Worm (Caenorhabditis elegans) whole organism, young adult: ENCODE results near the gene R06F6.12.

Experiments
- B0019.2 ChIP-seq: fragments of 200-800 bp; sonication (Bioruptor generic); conservative IDR thresholded peaks from 2 replicates; pipeline ENCODE4 v1.3.6; 2022; ENCODE audit warnings: missing genetic modification reagents, missing genetic modification characterization, missing compliant biosample characterization
- B0035.1 ChIP-seq: sonication (generic microtip); optimal IDR thresholded peaks from 2 replicates; lab custom pipeline; 2016; ENCODE audit warnings: missing genetic modification characterization, mild to moderate bottlenecking, missing compliant biosample characterization, missing genotype, missing genetic modification reagents
- B0261.1 ChIP-seq: sonication (generic microtip); optimal IDR thresholded peaks from 2 replicates; lab custom pipeline; 2016; ENCODE audit warnings: mild to moderate bottlenecking, missing genetic modification characterization, moderate library complexity, missing compliant biosample characterization
- B0336.3 ChIP-seq: fragments of 200-800 bp; sonication (Bioruptor generic); IDR thresholded peaks from 2 replicates; pipeline ENCODE4 v1.3.6; 2022; ENCODE audit warnings: missing genetic modification characterization, missing compliant biosample characterization
- C06A6.2 ChIP-seq: fragments of 200-800 bp; sonication (Bioruptor generic); conservative IDR thresholded peaks from 2 replicates; pipeline ENCODE4 v1.3.6; 2022; ENCODE audit warnings: missing genetic modification characterization, missing compliant biosample characterization
- F22D6.2 ChIP-seq: sonication (generic microtip); optimal IDR thresholded peaks from 2 replicates; lab custom pipeline; 2016; ENCODE audit warnings: mild to moderate bottlenecking, missing genetic modification characterization, missing compliant biosample characterization
- F49E8.2 ChIP-seq: sonication (generic microtip); optimal IDR thresholded peaks from 3 replicates; lab custom pipeline; 2017; ENCODE audit warnings: missing genetic modification characterization, mild to moderate bottlenecking, missing compliant biosample characterization, antibody characterized with exemption, moderate library complexity; ENCODE audit not compliant: insufficient read depth
- F55B11.4 ChIP-seq: sonication (generic microtip); optimal IDR thresholded peaks from 2 replicates; lab custom pipeline; 2016; ENCODE audit warnings: missing compliant biosample characterization, missing genetic modification characterization, borderline replicate concordance; ENCODE audit not compliant: insufficient read depth
- Y53F4B.3 ChIP-seq: fragments of 200-800 bp; sonication (Bioruptor generic); IDR thresholded peaks from 2 replicates; pipeline ENCODE4 v1.3.6; 2022; ENCODE audit warnings: missing genetic modification reagents, missing genetic modification characterization, missing compliant biosample characterization
- Y56A3A.18 ChIP-seq: fragments of 200-800 bp; sonication (Bioruptor generic); IDR thresholded peaks from 2 replicates; pipeline ENCODE4 v1.3.6; 2022; ENCODE audit warnings: missing genetic modification reagents, missing genetic modification characterization, missing compliant biosample characterization
- Y67H2A.10 ChIP-seq: fragments of 200-800 bp; sonication (Bioruptor generic); conservative IDR thresholded peaks from 2 replicates; pipeline ENCODE4 v1.3.6; 2022; ENCODE audit warnings: missing genetic modification reagents, missing genetic modification characterization, missing compliant biosample characterization
- Y95B8A.8 ChIP-seq: fragments of 200-800 bp; sonication (Bioruptor generic); IDR thresholded peaks from 2 replicates; pipeline ENCODE4 v1.3.6; 2022; ENCODE audit warnings: missing genetic modification reagents, missing genetic modification characterization, missing compliant biosample characterization
- ZK185.1 ChIP-seq: sonication (generic microtip); optimal IDR thresholded peaks from 2 replicates; lab custom pipeline; 2016; ENCODE audit warnings: mild to moderate bottlenecking, missing genetic modification characterization, missing compliant biosample characterization; ENCODE audit not compliant: poor library complexity, severe bottlenecking
- atf-7 ChIP-seq: sonication (generic microtip); optimal IDR thresholded peaks from 2 replicates; lab custom pipeline; 2017; ENCODE audit warnings: mild to moderate bottlenecking, missing genetic modification characterization, missing compliant biosample characterization
- attf-6 ChIP-seq: fragments of 200-800 bp; sonication (Bioruptor generic); IDR thresholded peaks from 2 replicates; pipeline ENCODE4 v1.3.6; 2022; ENCODE audit warnings: missing genetic modification reagents, missing genetic modification characterization, missing compliant biosample characterization
- bed-1 ChIP-seq: fragments of 200-800 bp; sonication (Bioruptor generic); IDR thresholded peaks from 2 replicates; pipeline ENCODE4 v1.3.6; 2022; ENCODE audit warnings: missing genetic modification reagents, missing genetic modification characterization, missing compliant biosample characterization
- bed-2 ChIP-seq: fragments of 200-800 bp; sonication (Bioruptor generic); IDR thresholded peaks from 2 replicates; pipeline ENCODE4 v1.3.6; 2022; ENCODE audit warnings: missing genetic modification reagents, missing genetic modification characterization, missing compliant biosample characterization
- cebp-1 ChIP-seq, 2 experiments: fragments of 200-800 bp in 1 of 2; sonication (Bioruptor generic) in 1 of 2; sonication (generic microtip) in 1 of 2; IDR thresholded peaks in 1 of 2; optimal IDR thresholded peaks in 1 of 2; 2 replicates each; pipeline versions ENCODE4 v1.3.6 to Lab custom; 2017 to 2022; ENCODE audit warnings: missing compliant biosample characterization in 2 of 2, missing genetic modification characterization in 2 of 2, mild to moderate bottlenecking in 1 of 2, missing genetic modification reagents in 1 of 2, moderate library complexity in 1 of 2
- cebp-2 ChIP-seq: fragments of 200-800 bp; sonication (Bioruptor generic); IDR thresholded peaks from 2 replicates; pipeline ENCODE4 v1.3.6; 2022; ENCODE audit warnings: missing genetic modification characterization, missing compliant biosample characterization
- ceh-27 ChIP-seq: fragments of 200-800 bp; sonication (Bioruptor generic); optimal IDR thresholded peaks from 2 replicates; lab custom pipeline; 2018; ENCODE audit warnings: mild to moderate bottlenecking, missing genetic modification characterization, moderate library complexity, missing compliant biosample characterization
- chd-7 ChIP-seq: sonication (generic microtip); optimal IDR thresholded peaks from 2 replicates; lab custom pipeline; 2016; ENCODE audit warnings: mild to moderate bottlenecking, missing genetic modification characterization, moderate library complexity, missing compliant biosample characterization
- ets-4 ChIP-seq: fragments of 200-800 bp; sonication (Bioruptor generic); optimal IDR thresholded peaks from 2 replicates; lab custom pipeline; 2018; ENCODE audit warnings: mild to moderate bottlenecking, missing genetic modification characterization, missing compliant biosample characterization
- fkh-3 ChIP-seq: sonication (generic microtip); optimal IDR thresholded peaks from 2 replicates; lab custom pipeline; 2016; ENCODE audit warnings: mild to moderate bottlenecking, missing genetic modification characterization, missing compliant biosample characterization
- gei-17 ChIP-seq: fragments of 200-800 bp; sonication (Bioruptor generic); optimal IDR thresholded peaks from 2 replicates; lab custom pipeline; 2018; ENCODE audit warnings: mild to moderate bottlenecking, missing genetic modification characterization, missing compliant biosample characterization
- hmg-1.2 ChIP-seq: fragments of 200-800 bp; sonication (Bioruptor generic); IDR thresholded peaks from 2 replicates; pipeline ENCODE4 v1.3.6; 2022; ENCODE audit warnings: missing genetic modification reagents, missing genetic modification characterization, missing compliant biosample characterization
- hrde-1 ChIP-seq: sonication (generic microtip); optimal IDR thresholded peaks from 2 replicates; lab custom pipeline; 2016; ENCODE audit warnings: missing genetic modification characterization, mild to moderate bottlenecking, missing compliant biosample characterization, moderate library complexity, missing genotype, missing genetic modification reagents, borderline replicate concordance
- let-607 ChIP-seq, 2 experiments: fragments of 200-800 bp in 1 of 2; sonication (Bioruptor generic) in 1 of 2; sonication (generic microtip) in 1 of 2; optimal IDR thresholded peaks; 2 replicates each; lab custom pipeline; 2016 to 2018; ENCODE audit warnings: mild to moderate bottlenecking in 2 of 2, missing compliant biosample characterization in 2 of 2, missing genetic modification characterization in 2 of 2, moderate library complexity in 2 of 2, missing genotype in 1 of 2
- lin-35 ChIP-seq, 3 experiments: fragments of 150-350 bp in 2 of 3; sonication (generic microtip) in 1 of 3; optimal IDR thresholded peaks; 2 replicates each; lab custom pipeline; 2014 to 2018; ENCODE audit warnings: missing biosample characterization in 3 of 3, missing genetic modification characterization in 3 of 3, missing genetic modification reagents in 3 of 3
- lsl-1 ChIP-seq: fragments of 200-800 bp; sonication (Bioruptor generic); optimal IDR thresholded peaks from 2 replicates; lab custom pipeline; 2018; ENCODE audit warnings: mild to moderate bottlenecking, missing genetic modification characterization, moderate library complexity, missing compliant biosample characterization
- lsy-27 ChIP-seq: sonication (generic microtip); optimal IDR thresholded peaks from 2 replicates; lab custom pipeline; 2017; ENCODE audit warnings: missing genetic modification characterization, mild to moderate bottlenecking, missing compliant biosample characterization, antibody characterized with exemption, missing genotype, borderline replicate concordance; ENCODE audit not compliant: insufficient read depth
- mcd-1 ChIP-seq: fragments of 200-800 bp; sonication (Bioruptor generic); IDR thresholded peaks from 2 replicates; pipeline ENCODE4 v1.3.6; 2022; ENCODE audit warnings: missing genetic modification reagents, missing genetic modification characterization, missing compliant biosample characterization
- mel-28 ChIP-seq: sonication (generic microtip); optimal IDR thresholded peaks from 2 replicates; lab custom pipeline; 2016; ENCODE audit warnings: borderline replicate concordance, mild to moderate bottlenecking, missing genetic modification characterization, missing compliant biosample characterization
- mxl-1 ChIP-seq: sonication (generic microtip); optimal IDR thresholded peaks from 2 replicates; lab custom pipeline; 2016; ENCODE audit warnings: missing genetic modification characterization, missing compliant biosample characterization
- nfya-1 ChIP-seq: sonication (generic microtip); optimal IDR thresholded peaks from 2 replicates; lab custom pipeline; 2017; ENCODE audit warnings: antibody characterized with exemption, missing compliant biosample characterization, missing genetic modification characterization, borderline replicate concordance; ENCODE audit not compliant: insufficient read depth
- nhr-27 ChIP-seq: fragments of 200-800 bp; sonication (Bioruptor generic); optimal IDR thresholded peaks from 2 replicates; lab custom pipeline; 2018; ENCODE audit warnings: mild to moderate bottlenecking, missing genetic modification characterization, moderate library complexity, missing compliant biosample characterization
- nhr-80 ChIP-seq: sonication (generic microtip); optimal IDR thresholded peaks from 2 replicates; lab custom pipeline; 2016; ENCODE audit warnings: missing genetic modification characterization, missing compliant biosample characterization
- pha-4 ChIP-seq: fragments of 150-350 bp; sonication (generic microtip); optimal IDR thresholded peaks from 2 replicates; lab custom pipeline; 2014; ENCODE audit warnings: missing biosample characterization, missing genetic modification reagents, missing genetic modification characterization
- snpc-1.3 ChIP-seq: sonication (generic microtip); optimal IDR thresholded peaks from 2 replicates; lab custom pipeline; 2017; ENCODE audit warnings: missing genetic modification characterization, mild to moderate bottlenecking, missing compliant biosample characterization, antibody characterized with exemption, moderate library complexity, missing genotype, missing genetic modification reagents; ENCODE audit not compliant: insufficient read depth
- snpc-3.4 ChIP-seq: sonication (generic microtip); optimal IDR thresholded peaks from 2 replicates; lab custom pipeline; 2017; ENCODE audit warnings: missing genetic modification characterization, mild to moderate bottlenecking, missing compliant biosample characterization, antibody characterized with exemption, moderate library complexity, missing genotype, missing genetic modification reagents
- somi-1 ChIP-seq: fragments of 200-800 bp; sonication (Bioruptor generic); optimal IDR thresholded peaks from 2 replicates; lab custom pipeline; 2018; ENCODE audit warnings: mild to moderate bottlenecking, missing genetic modification characterization, missing compliant biosample characterization
- tbx-9 ChIP-seq: sonication (generic microtip); optimal IDR thresholded peaks from 2 replicates; lab custom pipeline; 2016; ENCODE audit warnings: borderline replicate concordance, missing genetic modification characterization, inconsistent platforms, missing compliant biosample characterization
- tlf-1 ChIP-seq: fragments of 200-800 bp; sonication (Bioruptor generic); optimal IDR thresholded peaks from 2 replicates; lab custom pipeline; 2018; ENCODE audit warnings: mild to moderate bottlenecking, missing genetic modification characterization, missing compliant biosample characterization
- xnd-1 ChIP-seq: sonication (generic microtip); optimal IDR thresholded peaks from 2 replicates; lab custom pipeline; 2016; ENCODE audit warnings: missing genotype, missing genetic modification reagents, missing genetic modification characterization, missing compliant biosample characterization
- zfh-2 ChIP-seq: fragments of 200-800 bp; sonication (Bioruptor generic); conservative IDR thresholded peaks from 2 replicates; pipeline ENCODE4 v1.3.6; 2022; ENCODE audit warnings: missing genetic modification reagents, missing genetic modification characterization, missing compliant biosample characterization
- ztf-28 ChIP-seq: fragments of 200-800 bp; sonication (Bioruptor generic); IDR thresholded peaks from 2 replicates; pipeline ENCODE4 v1.3.6; 2022; ENCODE audit warnings: missing genetic modification reagents, missing genetic modification characterization, missing compliant biosample characterization
- ztf-6 ChIP-seq: fragments of 200-800 bp; sonication (Bioruptor generic); IDR thresholded peaks from 2 replicates; pipeline ENCODE4 v1.3.6; 2022; ENCODE audit warnings: missing genetic modification reagents, missing genetic modification characterization, missing compliant biosample characterization

R06F6.12 gene

ce11 chrII:10872541-10872940, 48.7 kb upstream of the R06F6.12 start, which contains the start of the genes cyn-4 and copz-1 (continued):
- TF ChIP-seq lin-35 (GFP tag; optimal IDR thresholded peaks at IDR 0.05; lab: Kevin White, UChicago), result peak in 1 of 3 experiments; percentile 60
- peak; percentile 67 for TF ChIP-seq mcd-1 (GFP tag; lab: Robert Waterston, UW)
- no peak for TF ChIP-seq fkh-3 (tag; lab: Kevin White, UChicago)
- no peak for TF ChIP-seq bed-1
- no peak for TF ChIP-seq zfh-2 (GFP tag; lab: Robert Waterston, UW)
- no peak for TF ChIP-seq F55B11.4 (tag; lab: Kevin White, UChicago)
- no peak for TF ChIP-seq C06A6.2 (GFP tag; lab: Robert Waterston, UW)
- TF ChIP-seq lsy-27, result no peak
- TF ChIP-seq F22D6.2 (tag; lab: Kevin White, UChicago), result no peak
- no peak for TF ChIP-seq nfya-1 (tag; lab: Kevin White, UChicago)
- no peak for TF ChIP-seq somi-1
- TF ChIP-seq lsl-1 (GFP tag; lab: Kevin White, UChicago), result peak; percentile 70
- TF ChIP-seq Y56A3A.18 (GFP tag; lab: Robert Waterston, UW), result no peak
- peak; percentile 34 for TF ChIP-seq xnd-1 (tag; lab: Kevin White, UChicago)
- peak; percentile 43 for TF ChIP-seq snpc-1.3 (tag; lab: Kevin White, UChicago)
- TF ChIP-seq mxl-1 (tag; lab: Kevin White, UChicago), result no peak
- no peak for TF ChIP-seq B0261.1 (tag; lab: Kevin White, UChicago)
- TF ChIP-seq let-607 (tag; optimal IDR thresholded peaks at IDR 0.05; lab: Kevin White, UChicago), result peak in 1 of 2 experiments; percentile 72
- no peak for TF ChIP-seq Y95B8A.8 (GFP tag; lab: Robert Waterston, UW)
- TF ChIP-seq Y67H2A.10 (GFP tag; lab: Robert Waterston, UW), result 0 out of 2 replicates have a peak, but pooled peaks have one; percentile 42
- TF ChIP-seq bed-2, result 0 out of 2 replicates have a peak, but pooled peaks have one; percentile 56
- TF ChIP-seq cebp-1 (GFP tag; IDR thresholded peaks at IDR 0.05; lab: Robert Waterston, UW), result peak; percentile 22; the same call in 1 of the 2 replicates
- TF ChIP-seq cebp-1 (tag; optimal IDR thresholded peaks at IDR 0.05; lab: Kevin White, UChicago), result peak; percentile 73
- TF ChIP-seq nhr-27, result no peak
- TF ChIP-seq Y53F4B.3 (GFP tag; lab: Robert Waterston, UW), result no peak
- TF ChIP-seq attf-6, result no peak
- no peak for TF ChIP-seq tbx-9 (tag; lab: Kevin White, UChicago)
- TF ChIP-seq chd-7 (tag; lab: Kevin White, UChicago), result no peak
- TF ChIP-seq B0019.2 (GFP tag; lab: Robert Waterston, UW), result peak; percentile 84
- no peak for TF ChIP-seq B0336.3 (GFP tag; lab: Robert Waterston, UW)
- TF ChIP-seq ZK185.1 (tag; lab: Kevin White, UChicago), result peak; percentile 82
- no peak for TF ChIP-seq mel-28 (tag; lab: Kevin White, UChicago)
- no peak for TF ChIP-seq atf-7 (tag; lab: Kevin White, UChicago)
- TF ChIP-seq B0035.1, result no peak
- peak; percentile 21 for TF ChIP-seq nhr-80 (tag; lab: Kevin White, UChicago)
- TF ChIP-seq ztf-6 (GFP tag; lab: Robert Waterston, UW), result no peak
- TF ChIP-seq hmg-1.2 (GFP tag; lab: Robert Waterston, UW), result no peak
- no peak for TF ChIP-seq tlf-1 (GFP tag; lab: Kevin White, UChicago)
- peak; percentile 61 for TF ChIP-seq snpc-3.4 (tag; lab: Kevin White, UChicago)
- TF ChIP-seq gei-17 (GFP tag; lab: Kevin White, UChicago), result no peak
- 0 out of 2 replicates have a peak, but pooled peaks have one; percentile 49 for TF ChIP-seq ztf-28 (GFP tag; lab: Robert Waterston, UW)
- TF ChIP-seq pha-4 (tag; lab: Kevin White, UChicago), result peak; percentile 5
- no peak for TF ChIP-seq ets-4 (GFP tag; lab: Kevin White, UChicago)
- no peak for TF ChIP-seq F49E8.2 (tag; lab: Kevin White, UChicago)
- peak; percentile 86 for TF ChIP-seq ceh-27 (GFP tag; lab: Kevin White, UChicago)
- no peak for TF ChIP-seq cebp-2 (GFP tag; lab: Robert Waterston, UW)
- TF ChIP-seq hrde-1 (tag; lab: Kevin White, UChicago), result no peak
